Worm (Caenorhabditis elegans) whole organism, L3 larva: ENCODE measurements around the gene T06C12.9.
"Not testable (repeated sequence)": the region's sequence is repeated elsewhere in the genome, so short reads cannot be mapped to it uniquely, and the experiment has no call there.

Experiments
- aly-2 ChIP-seq: fragments of 150-350 bp; optimal IDR thresholded peaks from 2 replicates; lab custom pipeline; 2014; ENCODE audit warnings: missing biosample characterization, missing genetic modification characterization
- ceh-28 ChIP-seq: fragments of 150-350 bp; optimal IDR thresholded peaks from 2 replicates; lab custom pipeline; 2014; ENCODE audit warnings: missing biosample characterization, missing genetic modification reagents, missing genetic modification characterization
- fos-1 ChIP-seq: fragments of 150-350 bp; optimal IDR thresholded peaks from 2 replicates; lab custom pipeline; 2014; ENCODE audit warnings: missing biosample characterization, missing genetic modification characterization
- jun-1 ChIP-seq: fragments of 150-350 bp; optimal IDR thresholded peaks from 2 replicates; lab custom pipeline; 2014; ENCODE audit warnings: missing biosample characterization, missing genetic modification reagents, missing genetic modification characterization
- nhr-28 ChIP-seq: fragments of 150-350 bp; optimal IDR thresholded peaks from 2 replicates; lab custom pipeline; 2014; ENCODE audit warnings: missing biosample characterization, missing genetic modification characterization
- nhr-76 ChIP-seq: fragments of 150-350 bp; sonication (generic microtip); optimal IDR thresholded peaks from 5 replicates; lab custom pipeline; 2014; ENCODE audit warnings: missing biosample characterization, missing genetic modification characterization
- pha-4 ChIP-seq: fragments of 150-350 bp; optimal IDR thresholded peaks from 2 replicates; lab custom pipeline; 2014; ENCODE audit warnings: missing biosample characterization, missing genetic modification reagents, missing genetic modification characterization
- pqm-1 ChIP-seq: fragments of 150-350 bp; optimal IDR thresholded peaks from 2 replicates; lab custom pipeline; 2017; ENCODE audit warnings: missing biosample characterization, missing genetic modification characterization, inconsistent platforms
- snpc-4 ChIP-seq: fragments of 150-350 bp; optimal IDR thresholded peaks from 2 replicates; lab custom pipeline; 2014; ENCODE audit warnings: missing biosample characterization, missing genetic modification characterization

- TF ChIP-seq aly-2 (tag; lab: Kevin White, UChicago); fos-1; nhr-76 (tag; lab: Kevin White, UChicago); pqm-1 (tag; lab: Kevin White, UChicago); nhr-28 (tag; lab: Kevin White, UChicago); jun-1 (tag; lab: Kevin White, UChicago); snpc-4; ceh-28 (tag; lab: Kevin White, UChicago); pha-4 (tag; lab: Kevin White, UChicago): not testable (repeated sequence)
Measured at ce11 chrV:15905530-15905929, 19.7 kb upstream of the T06C12.9 start, which contains the start of the genes F35E8.1 and F35E8.2.
